Fruit fly (Drosophila melanogaster) whole organism, embryonic: ENCODE measurements around the gene CG7685.

Source experiments
- ATbp ChIP-seq: fragments of 200-800 bp; sonication (Bioruptor generic); optimal IDR thresholded peaks from 2 replicates; lab custom pipeline; 2017; ENCODE audit warnings: missing biosample characterization, mild to moderate bottlenecking, missing genetic modification characterization, missing genetic modification reagents
- Aef1 ChIP-seq: fragments of 200-800 bp; sonication (Bioruptor generic); IDR thresholded peaks from 3 replicates; pipeline ENCODE4 v1.3.6; 2022; ENCODE audit warnings: missing biosample characterization, missing genetic modification characterization
- B-H2 ChIP-seq: fragments of 200-800 bp; sonication (Bioruptor generic); optimal IDR thresholded peaks from 2 replicates; lab custom pipeline; 2018; ENCODE audit warnings: missing biosample characterization, mild to moderate bottlenecking, missing genetic modification characterization
- CG1024 ChIP-seq: fragments of 200-800 bp; sonication (Bioruptor generic); IDR thresholded peaks from 2 replicates; pipeline ENCODE4 v1.3.6; 2022; ENCODE audit warnings: missing biosample characterization, missing genetic modification characterization
- CG12071 ChIP-seq: fragments of 200-800 bp; sonication (Bioruptor generic); optimal IDR thresholded peaks from 3 replicates; lab custom pipeline; 2018; ENCODE audit warnings: missing biosample characterization, mild to moderate bottlenecking, missing genetic modification characterization
- CG12236 ChIP-seq: fragments of 200-800 bp; sonication (Bioruptor generic); optimal IDR thresholded peaks from 2 replicates; lab custom pipeline; 2016; ENCODE audit warnings: missing biosample characterization, missing genetic modification characterization
- CG13894 ChIP-seq: fragments of 200-800 bp; sonication (Bioruptor generic); optimal IDR thresholded peaks from 3 replicates; lab custom pipeline; 2018; ENCODE audit warnings: missing biosample characterization, mild to moderate bottlenecking, missing genetic modification characterization, moderate library complexity
- CG17802 ChIP-seq: fragments of 200-800 bp; sonication (Bioruptor generic); optimal IDR thresholded peaks from 2 replicates; lab custom pipeline; 2018; ENCODE audit warnings: missing biosample characterization, mild to moderate bottlenecking, missing genetic modification characterization, moderate library complexity
- CG1792 ChIP-seq: fragments of 200-800 bp; sonication (Bioruptor generic); optimal IDR thresholded peaks from 2 replicates; lab custom pipeline; 2016; ENCODE audit warnings: missing biosample characterization, missing genetic modification characterization
- CG18011 ChIP-seq: fragments of 200-800 bp; sonication (Bioruptor generic); optimal IDR thresholded peaks from 2 replicates; lab custom pipeline; 2017; ENCODE audit warnings: missing biosample characterization, missing genetic modification characterization, mild to moderate bottlenecking, moderate library complexity, missing genotype
- CG1832 ChIP-seq: fragments of 200-800 bp; sonication (Bioruptor generic); optimal IDR thresholded peaks from 2 replicates; lab custom pipeline; 2017; ENCODE audit warnings: missing biosample characterization, mild to moderate bottlenecking, missing genetic modification characterization, inconsistent platforms
- CG18599 ChIP-seq: fragments of 200-800 bp; sonication (Bioruptor generic); optimal IDR thresholded peaks from 3 replicates; lab custom pipeline; 2017; ENCODE audit warnings: missing biosample characterization, missing genetic modification characterization, mild to moderate bottlenecking, moderate library complexity, missing genetic modification reagents
- CG2199 ChIP-seq: fragments of 200-800 bp; sonication (Bioruptor generic); IDR thresholded peaks from 3 replicates; pipeline ENCODE4 v1.3.6; 2022; ENCODE audit warnings: missing biosample characterization, missing genetic modification characterization
- CG31441 ChIP-seq: fragments of 200-800 bp; sonication (Bioruptor generic); IDR thresholded peaks from 2 replicates; pipeline ENCODE4 v1.3.6; 2022; ENCODE audit warnings: missing biosample characterization, missing genetic modification characterization
- CG3163 ChIP-seq: fragments of 200-800 bp; sonication (Bioruptor generic); optimal IDR thresholded peaks from 3 replicates; lab custom pipeline; 2016; ENCODE audit warnings: missing biosample characterization, missing genetic modification characterization
- CG3726 ChIP-seq: fragments of 200-800 bp; sonication (Bioruptor generic); IDR thresholded peaks from 3 replicates; pipeline ENCODE4, ENCODE4 v1.3.6; 2022; ENCODE audit warnings: missing biosample characterization, missing genetic modification characterization
- CG3838 ChIP-seq: fragments of 200-800 bp; sonication (Bioruptor generic); optimal IDR thresholded peaks from 3 replicates; lab custom pipeline; 2016; ENCODE audit warnings: missing biosample characterization, missing genetic modification characterization
- CG6175 ChIP-seq: fragments of 200-800 bp; sonication (Bioruptor generic); IDR thresholded peaks from 3 replicates; pipeline ENCODE4 v1.3.6; 2022; ENCODE audit warnings: missing biosample characterization, missing genetic modification characterization
- CG7556 ChIP-seq: fragments of 200-800 bp; sonication (Bioruptor generic); optimal IDR thresholded peaks from 2 replicates; lab custom pipeline; 2017; ENCODE audit warnings: missing biosample characterization, mild to moderate bottlenecking, missing genetic modification characterization
- E2f2 ChIP-seq: fragments of 200-800 bp; sonication (Bioruptor generic); IDR thresholded peaks from 2 replicates; pipeline ENCODE4 v1.3.6; 2022; ENCODE audit warnings: missing biosample characterization, missing genetic modification characterization
- Elba2 ChIP-seq: fragments of 200-800 bp; sonication (Bioruptor generic); optimal IDR thresholded peaks from 3 replicates; lab custom pipeline; 2016; ENCODE audit warnings: missing biosample characterization, missing genetic modification characterization
- Ets65A ChIP-seq: fragments of 200-800 bp; sonication (Bioruptor generic); peaks from one replicate; lab custom pipeline; 2016; ENCODE audit warnings: missing biosample characterization, missing genetic modification characterization
- Ets97D ChIP-seq: fragments of 200-800 bp; sonication (Bioruptor generic); optimal IDR thresholded peaks from 3 replicates; lab custom pipeline; 2016; ENCODE audit warnings: missing biosample characterization, missing genetic modification characterization
- Gug ChIP-seq: fragments of 200-800 bp; sonication (Bioruptor generic); IDR thresholded peaks from 4 replicates; pipeline ENCODE4 v1.3.6; 2022; ENCODE audit warnings: missing biosample characterization, missing genetic modification characterization
- HmgZ ChIP-seq: fragments of 200-800 bp; sonication (Bioruptor generic); optimal IDR thresholded peaks from 2 replicates; lab custom pipeline; 2018; ENCODE audit warnings: missing biosample characterization, mild to moderate bottlenecking, missing genetic modification characterization
- Hr51 ChIP-seq, 2 experiments: fragments of 200-800 bp; sonication (Bioruptor generic); optimal IDR thresholded peaks; 2 replicates in 1 of 2; 3 replicates in 1 of 2; lab custom pipeline; 2016 to 2018; ENCODE audit warnings: missing biosample characterization in 2 of 2, missing genetic modification characterization in 2 of 2, mild to moderate bottlenecking in 1 of 2, moderate library complexity in 1 of 2
- Jarid2 ChIP-seq: fragments of 200-800 bp; sonication (Bioruptor generic); optimal IDR thresholded peaks from 3 replicates; lab custom pipeline; 2017; ENCODE audit warnings: mild to moderate bottlenecking, missing biosample characterization, missing genetic modification reagents, missing genetic modification characterization
- Sox100B ChIP-seq: fragments of 200-800 bp; sonication (Bioruptor generic); optimal IDR thresholded peaks from 3 replicates; lab custom pipeline; 2018; ENCODE audit warnings: missing biosample characterization, mild to moderate bottlenecking, missing genetic modification characterization
- Vsx1 ChIP-seq: fragments of 200-800 bp; sonication (Bioruptor generic); optimal IDR thresholded peaks from 2 replicates; lab custom pipeline; 2017; ENCODE audit warnings: missing biosample characterization, mild to moderate bottlenecking, missing genetic modification characterization, missing genetic modification reagents
- abd-A ChIP-seq: fragments of 200-800 bp; sonication (Bioruptor generic); optimal IDR thresholded peaks from 3 replicates; lab custom pipeline; 2019; ENCODE audit warnings: missing biosample characterization, mild to moderate bottlenecking, missing genetic modification characterization, moderate library complexity
- ara ChIP-seq: fragments of 200-800 bp; sonication (Bioruptor generic); IDR thresholded peaks from 2 replicates; pipeline ENCODE4 v1.3.6; 2022; ENCODE audit warnings: missing biosample characterization, missing genetic modification characterization
- da ChIP-seq: fragments of 200-800 bp; sonication (Bioruptor generic); optimal IDR thresholded peaks from 2 replicates; lab custom pipeline; 2016; ENCODE audit warnings: missing biosample characterization, missing genetic modification characterization
- dmrt99B ChIP-seq: fragments of 200-800 bp; sonication (Bioruptor generic); optimal IDR thresholded peaks from 2 replicates; lab custom pipeline; 2018; ENCODE audit warnings: missing biosample characterization, mild to moderate bottlenecking, missing genetic modification characterization, moderate library complexity
- emc ChIP-seq: fragments of 200-800 bp; sonication (Bioruptor generic); optimal IDR thresholded peaks from 2 replicates; lab custom pipeline; 2016; ENCODE audit warnings: missing biosample characterization, missing genetic modification characterization
- fd96Cb ChIP-seq: fragments of 200-800 bp; sonication (Bioruptor generic); optimal IDR thresholded peaks from 2 replicates; lab custom pipeline; 2018; ENCODE audit warnings: missing biosample characterization, mild to moderate bottlenecking, missing genetic modification characterization, moderate library complexity
- gce ChIP-seq: fragments of 200-800 bp; sonication (Bioruptor generic); IDR thresholded peaks from 3 replicates; pipeline ENCODE4 v1.3.6; 2022; ENCODE audit warnings: missing biosample characterization, missing genetic modification characterization
- gem ChIP-seq: fragments of 200-800 bp; sonication (Bioruptor generic); optimal IDR thresholded peaks from 2 replicates; lab custom pipeline; 2019; ENCODE audit warnings: missing biosample characterization, mild to moderate bottlenecking, missing genetic modification characterization, moderate library complexity
- lab ChIP-seq: fragments of 200-800 bp; sonication (Bioruptor generic); optimal IDR thresholded peaks from 3 replicates; lab custom pipeline; 2017; ENCODE audit warnings: missing biosample characterization, missing genetic modification characterization, mild to moderate bottlenecking, moderate library complexity, missing genetic modification reagents
- lbe ChIP-seq: fragments of 200-800 bp; sonication (Bioruptor generic); optimal IDR thresholded peaks from 2 replicates; lab custom pipeline; 2016; ENCODE audit warnings: missing biosample characterization, mild to moderate bottlenecking, missing genetic modification characterization
- onecut ChIP-seq: fragments of 200-800 bp; sonication (Bioruptor generic); IDR thresholded peaks from 2 replicates; pipeline ENCODE4 v1.3.6; 2022; ENCODE audit warnings: missing biosample characterization, missing genetic modification characterization
- org-1 ChIP-seq: fragments of 200-800 bp; sonication (Bioruptor generic); optimal IDR thresholded peaks from 2 replicates; lab custom pipeline; 2017; ENCODE audit warnings: missing biosample characterization, missing genetic modification characterization
- otp ChIP-seq: fragments of 200-800 bp; sonication (Bioruptor generic); IDR thresholded peaks from 3 replicates; pipeline ENCODE4, ENCODE4 v1.3.6; 2022; ENCODE audit warnings: missing biosample characterization, missing genetic modification characterization
- phol ChIP-seq: fragments of 200-800 bp; sonication (Bioruptor generic); optimal IDR thresholded peaks from 3 replicates; lab custom pipeline; 2018; ENCODE audit warnings: missing biosample characterization, mild to moderate bottlenecking, missing genetic modification characterization, moderate library complexity
- schlank ChIP-seq: fragments of 200-800 bp; sonication (Bioruptor generic); optimal IDR thresholded peaks from 2 replicates; lab custom pipeline; 2018; ENCODE audit warnings: missing biosample characterization, mild to moderate bottlenecking, missing genetic modification characterization
- shn ChIP-seq: fragments of 200-800 bp; sonication (Bioruptor generic); optimal IDR thresholded peaks from 3 replicates; lab custom pipeline; 2016; ENCODE audit warnings: missing biosample characterization, missing genetic modification characterization
- stwl ChIP-seq: fragments of 200-800 bp; sonication (Bioruptor generic); optimal IDR thresholded peaks from 3 replicates; lab custom pipeline; 2018; ENCODE audit warnings: missing biosample characterization, mild to moderate bottlenecking, missing genetic modification characterization, moderate library complexity
- tap ChIP-seq: fragments of 200-800 bp; optimal IDR thresholded peaks from 3 replicates; lab custom pipeline; 2019; ENCODE audit warnings: missing biosample characterization, mild to moderate bottlenecking, missing genetic modification characterization, moderate library complexity
- wek ChIP-seq: fragments of 200-800 bp; sonication (Bioruptor generic); optimal IDR thresholded peaks from 3 replicates; lab custom pipeline; 2018; ENCODE audit warnings: missing biosample characterization, mild to moderate bottlenecking, missing genetic modification characterization, moderate library complexity
- zen2 ChIP-seq: fragments of 200-800 bp; sonication (Bioruptor generic); IDR thresholded peaks from 3 replicates; pipeline ENCODE4 v1.3.6; 2022; ENCODE audit warnings: missing biosample characterization, missing genetic modification characterization; ENCODE audit not compliant: partially characterized antibody

CG7685 gene

dm6 chr3R:18365978-18366643 lies 38.6 kb upstream of the CG7685 start, which contains the start of the genes WRNexo and Nup43 (continued):
- TF ChIP-seq gem (tag; lab: Kevin White, UChicago) (peak; percentile 61), CG31441 (GFP tag; lab: Robert Waterston, UW) (peak; percentile 43; the same call in 1 of the 2 replicates), emc (no peak), schlank (tag; lab: Kevin White, UChicago) (no peak), Jarid2 (GFP tag; lab: Kevin White, UChicago) (no peak), Sox100B (GFP tag; lab: Kevin White, UChicago) (no peak), lbe (GFP tag; lab: Kevin White, UChicago) (no peak), CG18011 (GFP tag; lab: Kevin White, UChicago) (peak; percentile 15), Elba2 (GFP tag; lab: Kevin White, UChicago) (peak; percentile 16), Vsx1 (GFP tag; lab: Kevin White, UChicago) (no peak), CG3726 (no peak), CG13894 (no peak), Ets65A (GFP tag; lab: Kevin White, UChicago) (peak; percentile 89), CG1832 (GFP tag; lab: Kevin White, UChicago) (no peak), CG3163 (GFP tag; lab: Kevin White, UChicago) (no peak), zen2 (no peak), phol (tag; lab: Kevin White, UChicago) (peak; percentile 59), Ets97D (no peak), otp (GFP tag; lab: Robert Waterston, UW) (no peak), Hr51 (GFP tag; optimal IDR thresholded peaks at IDR 0.05; lab: Kevin White, UChicago) (no peak), ATbp (GFP tag; lab: Kevin White, UChicago) (no peak), stwl (tag; lab: Kevin White, UChicago) (peak; percentile 37), onecut (GFP tag; lab: Robert Waterston, UW) (no peak), Gug (GFP tag; lab: Robert Waterston, UW) (peak; percentile 32; the same call in 2 of the 4 replicates), CG12071 (GFP tag; lab: Kevin White, UChicago) (no peak), HmgZ (tag; lab: Kevin White, UChicago) (no peak), ara (GFP tag; lab: Robert Waterston, UW) (no peak), E2f2 (GFP tag; lab: Robert Waterston, UW) (peak; percentile 57; the same call in 1 of the 2 replicates), CG2199 (no peak), CG1792 (GFP tag; lab: Kevin White, UChicago) (peak; percentile 9), CG1024 (0 out of 2 replicates have a peak, but pooled peaks have one; percentile 24), gce (no peak), da (no peak), B-H2 (no peak), wek (GFP tag; lab: Kevin White, UChicago) (no peak), Aef1 (GFP tag; lab: Robert Waterston, UW) (peak; percentile 36; the same call in 2 of the 3 replicates), CG7556 (GFP tag; lab: Kevin White, UChicago) (no peak), lab (GFP tag; lab: Kevin White, UChicago) (no peak), CG17802 (tag; lab: Kevin White, UChicago) (no peak), tap (no peak), org-1 (GFP tag; lab: Kevin White, UChicago) (no peak), CG12236 (GFP tag; lab: Kevin White, UChicago) (no peak), CG6175 (no peak), dmrt99B (tag; lab: Kevin White, UChicago) (no peak), shn (GFP tag; lab: Kevin White, UChicago) (peak; percentile 17), abd-A (tag; lab: Kevin White, UChicago) (no peak), CG18599 (GFP tag; lab: Kevin White, UChicago) (no peak), CG3838 (GFP tag; lab: Kevin White, UChicago) (no peak), fd96Cb (tag; lab: Kevin White, UChicago) (peak; percentile 40)
